Worm (Caenorhabditis elegans) whole organism, L3 larva: ENCODE results near the gene F54H12.10.

ENCODE experiments used
- aly-2 ChIP-seq: fragments of 150-350 bp; optimal IDR thresholded peaks from 2 replicates; lab custom pipeline; 2014; ENCODE audit warnings: missing biosample characterization, missing genetic modification characterization
- ceh-82 ChIP-seq: fragments of 150-350 bp; optimal IDR thresholded peaks from 2 replicates; lab custom pipeline; 2014; ENCODE audit warnings: missing biosample characterization, missing genetic modification characterization
- nhr-237 ChIP-seq: fragments of 150-350 bp; optimal IDR thresholded peaks from 2 replicates; lab custom pipeline; 2014; ENCODE audit warnings: missing biosample characterization, missing genetic modification characterization
- pha-4 ChIP-seq: fragments of 150-350 bp; optimal IDR thresholded peaks from 2 replicates; lab custom pipeline; 2014; ENCODE audit warnings: missing biosample characterization, missing genetic modification reagents, missing genetic modification characterization
- skn-1 ChIP-seq: fragments of 150-350 bp; optimal IDR thresholded peaks from 2 replicates; lab custom pipeline; 2014; ENCODE audit warnings: missing biosample characterization, missing genetic modification characterization
- zag-1 ChIP-seq: fragments of 150-350 bp; optimal IDR thresholded peaks from 2 replicates; lab custom pipeline; 2014; ENCODE audit warnings: missing biosample characterization, missing genetic modification characterization
- ztf-11 ChIP-seq: fragments of 150-350 bp; optimal IDR thresholded peaks from 2 replicates; lab custom pipeline; 2014; ENCODE audit warnings: missing biosample characterization, missing genetic modification characterization

- TF ChIP-seq skn-1 (tag; lab: Kevin White, UChicago), result no peak
- TF ChIP-seq pha-4, result no peak
- TF ChIP-seq nhr-237 (tag; lab: Kevin White, UChicago), result no peak
- TF ChIP-seq ceh-82, result no peak
- TF ChIP-seq aly-2, result no peak
- no peak for TF ChIP-seq zag-1 (tag; lab: Kevin White, UChicago)
- TF ChIP-seq ztf-11 (tag; lab: Kevin White, UChicago), result no peak
Measured at ce11 chrIII:7986585-7987171, 27.9 kb upstream of the F54H12.10 start, which contains the start of gene hrpk-2.
